Worm (Caenorhabditis elegans) whole organism, early embryonic: ENCODE measurements around the gene sec-16A.2.

Experiments used
- B0310.2 ChIP-seq: sonication (generic microtip); optimal IDR thresholded peaks from 2 replicates; lab custom pipeline; 2016; ENCODE audit warnings: mild to moderate bottlenecking, missing genetic modification characterization, missing compliant biosample characterization
- ama-1 ChIP-seq: fragments of 150-350 bp; optimal IDR thresholded peaks from 2 replicates; lab custom pipeline; 2014
- ceh-36 ChIP-seq: sonication (generic microtip); optimal IDR thresholded peaks from 2 replicates; lab custom pipeline; 2016; ENCODE audit warnings: missing genetic modification characterization, inconsistent platforms, missing compliant biosample characterization
- ets-7 ChIP-seq: sonication (generic microtip); optimal IDR thresholded peaks from 2 replicates; lab custom pipeline; 2016; ENCODE audit warnings: missing genotype, missing genetic modification characterization, missing compliant biosample characterization
- hnd-1 ChIP-seq: sonication (generic microtip); optimal IDR thresholded peaks from 2 replicates; lab custom pipeline; 2016; ENCODE audit warnings: missing genetic modification characterization, missing compliant biosample characterization
- pes-1 ChIP-seq: fragments of 200-800 bp; sonication (Bioruptor generic); IDR thresholded peaks from 2 replicates; pipeline ENCODE4 v1.3.6; 2022; ENCODE audit warnings: missing genetic modification reagents, missing genetic modification characterization, missing compliant biosample characterization
- scrt-1 ChIP-seq: fragments of 200-800 bp; sonication (Bioruptor generic); IDR thresholded peaks from 2 replicates; pipeline ENCODE4 v1.3.6; 2022; ENCODE audit warnings: missing genetic modification characterization, missing compliant biosample characterization
- sea-1 ChIP-seq: fragments of 200-800 bp; sonication (Bioruptor generic); conservative IDR thresholded peaks from 2 replicates; pipeline ENCODE4 v1.3.6; 2022; ENCODE audit warnings: missing genetic modification characterization, missing compliant biosample characterization
- tbx-11 ChIP-seq: fragments of 200-800 bp; sonication (Bioruptor generic); IDR thresholded peaks from 2 replicates; pipeline ENCODE4 v1.3.6; 2022; ENCODE audit warnings: missing genetic modification characterization, missing compliant biosample characterization
- tra-4 ChIP-seq: sonication (generic microtip); optimal IDR thresholded peaks from 2 replicates; lab custom pipeline; 2017; ENCODE audit warnings: missing genetic modification characterization, missing compliant biosample characterization

- TF ChIP-seq tbx-11 (GFP tag; lab: Robert Waterston, UW) (no peak), ama-1 (no peak), B0310.2 (tag; lab: Kevin White, UChicago) (no peak), ceh-36 (tag; lab: Kevin White, UChicago) (no peak), ets-7 (tag; lab: Kevin White, UChicago) (no peak), hnd-1 (tag; lab: Kevin White, UChicago) (no peak), tra-4 (tag; lab: Kevin White, UChicago) (no peak), pes-1 (GFP tag; lab: Robert Waterston, UW) (no peak), sea-1 (GFP tag; lab: Robert Waterston, UW) (no peak), scrt-1 (no peak)
Observed at ce11 chrX:8285169-8285796, 1.8 kb upstream of the sec-16A.2 start, which contains the start of the genes fis-2 and F13B9.2.
